Worm (Caenorhabditis elegans) whole organism, L1 larva: ENCODE data around the gene F18A12.2.

Experiments
- ceh-82 ChIP-seq, 3 experiments: fragments of 150-350 bp in 1 of 3; sonication (generic microtip) in 2 of 3; optimal IDR thresholded peaks; 2 replicates each; lab custom pipeline; 2014 to 2017; ENCODE audit warnings: missing biosample characterization in 3 of 3, missing genetic modification characterization in 3 of 3
- nhr-84 ChIP-seq: sonication (generic microtip); optimal IDR thresholded peaks from 2 replicates; lab custom pipeline; 2017; ENCODE audit warnings: missing biosample characterization, missing genetic modification characterization
- ztf-11 ChIP-seq, 2 experiments: sonication (generic microtip); optimal IDR thresholded peaks; 2 replicates each; lab custom pipeline; 2016 to 2017; ENCODE audit warnings: missing genetic modification characterization in 2 of 2, missing biosample characterization in 1 of 2, missing compliant biosample characterization in 1 of 2

- TF ChIP-seq ztf-11 (tag; optimal IDR thresholded peaks at IDR 0.05; lab: Kevin White, UChicago) (no peak), nhr-84 (tag; lab: Kevin White, UChicago) (no peak), ceh-82 (tag; optimal IDR thresholded peaks at IDR 0.05; lab: Kevin White, UChicago) (no peak)
Observed at ce11 chrII:3444280-3444679, 29.6 kb downstream of the F18A12.2 start, which contains the start of gene C16C8.4.
